Worm (Caenorhabditis elegans) whole organism, L3 larva: ENCODE data around the gene Y40H7A.4.

Experiments used
- ama-1 ChIP-seq: fragments of 150-350 bp; optimal IDR thresholded peaks from 2 replicates; lab custom pipeline; 2018
- elt-2 ChIP-seq: sonication (generic microtip); optimal IDR thresholded peaks from 2 replicates; lab custom pipeline; 2016; ENCODE audit warnings: missing genetic modification reagents, mild to moderate bottlenecking, missing genetic modification characterization, missing compliant biosample characterization
- fos-1 ChIP-seq: fragments of 150-350 bp; optimal IDR thresholded peaks from 2 replicates; lab custom pipeline; 2014; ENCODE audit warnings: missing biosample characterization, missing genetic modification characterization
- lin-15B ChIP-seq: fragments of 150-350 bp; optimal IDR thresholded peaks from 2 replicates; lab custom pipeline; 2014; ENCODE audit warnings: missing biosample characterization, missing genetic modification characterization
- mdl-1 ChIP-seq: fragments of 150-350 bp; optimal IDR thresholded peaks from 2 replicates; lab custom pipeline; 2014; ENCODE audit warnings: missing biosample characterization, missing genetic modification characterization
- nhr-28 ChIP-seq: fragments of 150-350 bp; optimal IDR thresholded peaks from 2 replicates; lab custom pipeline; 2014; ENCODE audit warnings: missing biosample characterization, missing genetic modification characterization
- unc-39 ChIP-seq: sonication (generic microtip); optimal IDR thresholded peaks from 4 replicates; lab custom pipeline; 2017; ENCODE audit warnings: missing biosample characterization, missing genetic modification characterization
- unc-62 ChIP-seq: fragments of 150-350 bp; sonication (generic microtip); optimal IDR thresholded peaks from 4 replicates; lab custom pipeline; 2014; ENCODE audit warnings: missing biosample characterization, missing genetic modification reagents, missing genetic modification characterization
- zag-1 ChIP-seq: fragments of 150-350 bp; optimal IDR thresholded peaks from 2 replicates; lab custom pipeline; 2014; ENCODE audit warnings: missing biosample characterization, missing genetic modification characterization
- ztf-4 ChIP-seq: fragments of 150-350 bp; optimal IDR thresholded peaks from 2 replicates; lab custom pipeline; 2014; ENCODE audit warnings: missing biosample characterization, missing genetic modification characterization

ce11 chrIV:15119268-15119667, 56.1 kb downstream of the Y40H7A.4 start:
- TF ChIP-seq unc-39 (tag; lab: Kevin White, UChicago) (no peak), ztf-4 (tag; lab: Kevin White, UChicago) (no peak), zag-1 (no peak), lin-15B (tag; lab: Kevin White, UChicago) (no peak), fos-1 (no peak), elt-2 (no peak), nhr-28 (tag; lab: Kevin White, UChicago) (no peak), unc-62 (GFP tag; lab: Kevin White, UChicago) (no peak), mdl-1 (tag; lab: Kevin White, UChicago) (no peak), ama-1 (lab: Kevin White, UChicago) (no peak)
